Worm (Caenorhabditis elegans) whole organism, midembryonic: ENCODE measurements around the gene srg-11.

Experiments
- T22C8.4 ChIP-seq: fragments of 200-800 bp; sonication (Bioruptor generic); IDR thresholded peaks from 2 replicates; pipeline ENCODE4 v1.3.6; 2022; ENCODE audit warnings: missing genetic modification characterization, missing compliant biosample characterization
- cog-1 ChIP-seq: sonication (generic microtip); optimal IDR thresholded peaks from 2 replicates; lab custom pipeline; 2016; ENCODE audit warnings: missing genetic modification characterization, missing compliant biosample characterization
- flt-1 ChIP-seq: fragments of 200-800 bp; sonication (Bioruptor generic); IDR thresholded peaks from 2 replicates; pipeline ENCODE4 v1.3.6; 2022; ENCODE audit warnings: missing genetic modification characterization, missing compliant biosample characterization
- klf-2 ChIP-seq: fragments of 200-800 bp; sonication (Bioruptor generic); conservative IDR thresholded peaks from 2 replicates; pipeline ENCODE4 v1.3.6; 2022; ENCODE audit warnings: missing genetic modification reagents, missing genetic modification characterization, missing compliant biosample characterization
- med-1 ChIP-seq: sonication (generic microtip); optimal IDR thresholded peaks from 2 replicates; lab custom pipeline; 2017; ENCODE audit warnings: missing genetic modification characterization, mild to moderate bottlenecking, missing compliant biosample characterization, antibody characterized with exemption, missing genetic modification reagents; ENCODE audit not compliant: insufficient read depth
- ref-1 ChIP-seq: fragments of 200-800 bp; sonication (Bioruptor generic); conservative IDR thresholded peaks from 2 replicates; pipeline ENCODE4 v1.3.6; 2022; ENCODE audit warnings: missing genetic modification reagents, missing genetic modification characterization, missing compliant biosample characterization
- tab-1 ChIP-seq: fragments of 200-800 bp; sonication (Bioruptor generic); IDR thresholded peaks from 2 replicates; pipeline ENCODE4 v1.3.6; 2022; ENCODE audit warnings: missing genetic modification characterization, missing compliant biosample characterization
- ztf-23 ChIP-seq: fragments of 200-800 bp; sonication (Bioruptor generic); IDR thresholded peaks from 2 replicates; pipeline ENCODE4 v1.3.6; 2022; ENCODE audit warnings: missing genetic modification reagents, missing genetic modification characterization, missing compliant biosample characterization
- ztf-29 ChIP-seq: fragments of 200-800 bp; sonication (Bioruptor generic); IDR thresholded peaks from 2 replicates; pipeline ENCODE4 v1.3.6; 2022; ENCODE audit warnings: missing genetic modification reagents, missing genetic modification characterization, missing compliant biosample characterization

The srg-11 gene

ce11 chrIII:4655402-4655801 lies 24.4 kb upstream of the srg-11 start, which contains the start of gene T23F11.2:
TSS of gene T23F11.2 (minus strand) at chrIII:4655502.
- TF ChIP-seq klf-2 (GFP tag; lab: Robert Waterston, UW) (no peak), flt-1 (no peak), ztf-23 (GFP tag; lab: Robert Waterston, UW) (no peak), cog-1 (no peak), ztf-29 (no peak), med-1 (no peak), ref-1 (GFP tag; lab: Robert Waterston, UW) (no peak), tab-1 (GFP tag; lab: Robert Waterston, UW) (no peak), T22C8.4 (no peak)

- no peak for TF ChIP-seq med-1
- TF ChIP-seq ztf-23 (GFP tag; lab: Robert Waterston, UW), result 0 out of 2 replicates have a peak, but pooled peaks have one; percentile 22
- no peak for TF ChIP-seq ref-1 (GFP tag; lab: Robert Waterston, UW)
Observed at ce11 chrIII:4656415-4656814, 23.4 kb upstream of the srg-11 start.

ce11 chrIII:4657386-4657785 lies 22.4 kb upstream of the srg-11 start:
- TF ChIP-seq T22C8.4, result no peak
- TF ChIP-seq klf-2 (GFP tag; lab: Robert Waterston, UW), result no peak
- no peak for TF ChIP-seq cog-1
- no peak for TF ChIP-seq tab-1 (GFP tag; lab: Robert Waterston, UW)
- TF ChIP-seq ref-1 (GFP tag; lab: Robert Waterston, UW), result no peak
- TF ChIP-seq flt-1, result no peak
- TF ChIP-seq ztf-29, result no peak
- no peak for TF ChIP-seq med-1
- TF ChIP-seq ztf-23 (GFP tag; lab: Robert Waterston, UW), result no peak

- TF ChIP-seq ztf-29, result no peak
- no peak for TF ChIP-seq T22C8.4
- TF ChIP-seq cog-1, result no peak
- no peak for TF ChIP-seq ref-1 (GFP tag; lab: Robert Waterston, UW)
- TF ChIP-seq ztf-23 (GFP tag; lab: Robert Waterston, UW), result no peak
- TF ChIP-seq tab-1 (GFP tag; lab: Robert Waterston, UW), result no peak
- TF ChIP-seq klf-2 (GFP tag; lab: Robert Waterston, UW), result no peak
- TF ChIP-seq med-1, result no peak
- TF ChIP-seq flt-1, result no peak
Observed at ce11 chrIII:4658384-4658844, 21.4 kb upstream of the srg-11 start, which contains the start of gene cdka-1. TSS of gene cdka-1 (plus strand) at chrIII:4658794.

ce11 chrIII:4659426-4659825 lies 20.4 kb upstream of the srg-11 start:
- TF ChIP-seq ztf-23 (GFP tag; lab: Robert Waterston, UW) (no peak), tab-1 (GFP tag; lab: Robert Waterston, UW) (no peak), med-1 (no peak), klf-2 (GFP tag; lab: Robert Waterston, UW) (no peak), flt-1 (no peak), cog-1 (no peak), T22C8.4 (no peak), ref-1 (GFP tag; lab: Robert Waterston, UW) (no peak), ztf-29 (no peak)

ce11 chrIII:4665272-4665671 lies 14.5 kb upstream of the srg-11 start, which contains the start of gene T23F11.4:
TSS of gene T23F11.4 (minus strand) at chrIII:4665372.
- TF ChIP-seq ztf-29 (no peak), T22C8.4 (no peak), flt-1 (no peak), klf-2 (GFP tag; lab: Robert Waterston, UW) (no peak), tab-1 (GFP tag; lab: Robert Waterston, UW) (no peak), ztf-23 (GFP tag; lab: Robert Waterston, UW) (no peak), cog-1 (no peak), ref-1 (GFP tag; lab: Robert Waterston, UW) (no peak), med-1 (no peak)

ce11 chrIII:4666753-4667400 lies 12.9 kb upstream of the srg-11 start:
- TF ChIP-seq ref-1 (GFP tag; lab: Robert Waterston, UW), result no peak
- peak; percentile 62; the same call in 1 of the 2 replicates for TF ChIP-seq flt-1
- TF ChIP-seq T22C8.4, result no peak
- no peak for TF ChIP-seq tab-1 (GFP tag; lab: Robert Waterston, UW)
- TF ChIP-seq klf-2 (GFP tag; lab: Robert Waterston, UW), result 0 out of 2 replicates have a peak, but pooled peaks have one; percentile 37
- no peak for TF ChIP-seq cog-1
- TF ChIP-seq med-1, result no peak
- no peak for TF ChIP-seq ztf-29
- TF ChIP-seq ztf-23 (GFP tag; lab: Robert Waterston, UW), result no peak

- TF ChIP-seq T22C8.4, result no peak
- no peak for TF ChIP-seq ztf-29
- TF ChIP-seq klf-2 (GFP tag; lab: Robert Waterston, UW), result no peak
- TF ChIP-seq cog-1, result no peak
- no peak for TF ChIP-seq flt-1
- TF ChIP-seq ztf-23 (GFP tag; lab: Robert Waterston, UW), result no peak
- TF ChIP-seq ref-1 (GFP tag; lab: Robert Waterston, UW), result no peak
- TF ChIP-seq tab-1 (GFP tag; lab: Robert Waterston, UW), result no peak
- no peak for TF ChIP-seq med-1
Observed at ce11 chrIII:4668073-4668472, 11.7 kb upstream of the srg-11 start.

ce11 chrIII:4671491-4671890 lies 8.3 kb upstream of the srg-11 start, which contains the start of gene T23F11.11:
TSS of gene T23F11.11 (minus strand) at chrIII:4671591.
- TF ChIP-seq med-1, result no peak
- no peak for TF ChIP-seq ztf-29
- no peak for TF ChIP-seq flt-1
- TF ChIP-seq klf-2 (GFP tag; lab: Robert Waterston, UW), result no peak
- no peak for TF ChIP-seq ztf-23 (GFP tag; lab: Robert Waterston, UW)
- TF ChIP-seq T22C8.4, result no peak
- TF ChIP-seq cog-1, result no peak
- TF ChIP-seq ref-1 (GFP tag; lab: Robert Waterston, UW), result no peak
- no peak for TF ChIP-seq tab-1 (GFP tag; lab: Robert Waterston, UW)

ce11 chrIII:4671949-4672348 lies 7.9 kb upstream of the srg-11 start, which contains the start of gene srg-13:
TSS of gene srg-13 (plus strand) at chrIII:4672249.
- no peak for TF ChIP-seq ztf-23 (GFP tag; lab: Robert Waterston, UW)
- TF ChIP-seq cog-1, result no peak
- TF ChIP-seq ref-1 (GFP tag; lab: Robert Waterston, UW), result no peak
- no peak for TF ChIP-seq ztf-29
- no peak for TF ChIP-seq T22C8.4
- TF ChIP-seq med-1, result no peak
- TF ChIP-seq flt-1, result no peak
- no peak for TF ChIP-seq tab-1 (GFP tag; lab: Robert Waterston, UW)
- no peak for TF ChIP-seq klf-2 (GFP tag; lab: Robert Waterston, UW)
